Worm (Caenorhabditis elegans) whole organism, L4 larva: ENCODE measurements around the gene lips-1.
A peak's percentile ranks its signal among the peaks of the same experiment; 100 is the strongest.

Experiments used
- F37D6.2 ChIP-seq: sonication (generic microtip); optimal IDR thresholded peaks from 2 replicates; lab custom pipeline; 2016; ENCODE audit warnings: mild to moderate bottlenecking, missing genetic modification characterization, missing compliant biosample characterization
- Y48G9A.11 ChIP-seq: fragments of 200-800 bp; sonication (Bioruptor generic); IDR thresholded peaks from 2 replicates; pipeline ENCODE4 v1.3.6; 2022; ENCODE audit warnings: missing genetic modification reagents, missing genetic modification characterization, missing compliant biosample characterization
- Y5F2A.4 ChIP-seq: fragments of 200-800 bp; sonication (Bioruptor generic); optimal IDR thresholded peaks from 2 replicates; lab custom pipeline; 2018; ENCODE audit warnings: mild to moderate bottlenecking, missing genetic modification characterization, missing compliant biosample characterization
- aly-2 ChIP-seq: sonication (generic microtip); optimal IDR thresholded peaks from 2 replicates; lab custom pipeline; 2018; ENCODE audit warnings: missing biosample characterization, missing genetic modification characterization
- ama-1 ChIP-seq: fragments of 150-350 bp; optimal IDR thresholded peaks from 2 replicates; lab custom pipeline; 2014; ENCODE audit warnings: inconsistent platforms, mixed read lengths
- arid-1 ChIP-seq: fragments of 200-800 bp; sonication (Bioruptor generic); conservative IDR thresholded peaks from 2 replicates; pipeline ENCODE4 v1.3.6; 2022; ENCODE audit warnings: missing genetic modification reagents, missing genetic modification characterization, missing compliant biosample characterization
- ceh-62 ChIP-seq: sonication (generic microtip); optimal IDR thresholded peaks from 2 replicates; lab custom pipeline; 2017; ENCODE audit warnings: missing biosample characterization, missing genetic modification characterization
- ctbp-1 ChIP-seq: fragments of 200-800 bp; sonication (Bioruptor generic); IDR thresholded peaks from 2 replicates; pipeline ENCODE4 v1.3.6; 2022; ENCODE audit warnings: missing genetic modification reagents, missing genetic modification characterization, missing compliant biosample characterization
- daf-12 ChIP-seq: fragments of 150-350 bp; optimal IDR thresholded peaks from 2 replicates; lab custom pipeline; 2014; ENCODE audit warnings: missing biosample characterization, missing genetic modification reagents, missing genetic modification characterization
- daf-16 ChIP-seq, 3 experiments: sonication (generic microtip); optimal IDR thresholded peaks; 2 replicates each; lab custom pipeline; 2016 to 2017; ENCODE audit warnings: missing genetic modification characterization in 3 of 3, missing genetic modification reagents in 3 of 3, mild to moderate bottlenecking in 2 of 3, missing compliant biosample characterization in 2 of 3, missing biosample characterization in 1 of 3, moderate library complexity in 1 of 3
- daf-8 ChIP-seq: fragments of 200-800 bp; sonication (Bioruptor generic); IDR thresholded peaks from 2 replicates; pipeline ENCODE4 v1.3.6; 2022; ENCODE audit warnings: missing genetic modification characterization, missing compliant biosample characterization
- dmd-8 ChIP-seq: fragments of 200-800 bp; sonication (Bioruptor generic); IDR thresholded peaks from 2 replicates; pipeline ENCODE4 v1.3.6; 2022; ENCODE audit warnings: missing genetic modification characterization, missing compliant biosample characterization
- dve-1 ChIP-seq: sonication (generic microtip); optimal IDR thresholded peaks from 2 replicates; lab custom pipeline; 2017; ENCODE audit warnings: antibody characterized with exemption, mild to moderate bottlenecking, missing genetic modification characterization, missing compliant biosample characterization; ENCODE audit not compliant: insufficient read depth
- egl-27 ChIP-seq: sonication (generic microtip); optimal IDR thresholded peaks from 3 replicates; lab custom pipeline; 2017; ENCODE audit warnings: missing biosample characterization, missing genetic modification reagents, missing genetic modification characterization
- egl-43 ChIP-seq: fragments of 200-800 bp; sonication (Bioruptor generic); IDR thresholded peaks from 2 replicates; pipeline ENCODE4 v1.3.6; 2022; ENCODE audit warnings: missing genetic modification reagents, missing genetic modification characterization, missing compliant biosample characterization
- hif-1 ChIP-seq, 2 experiments: sonication (generic microtip); optimal IDR thresholded peaks; 2 replicates each; lab custom pipeline; 2016 to 2017; ENCODE audit warnings: missing compliant biosample characterization in 2 of 2, missing genetic modification characterization in 2 of 2, missing genetic modification reagents in 2 of 2, missing genotype in 2 of 2, mild to moderate bottlenecking in 1 of 2
- hlh-11 ChIP-seq: fragments of 200-800 bp; sonication (Bioruptor generic); optimal IDR thresholded peaks from 2 replicates; lab custom pipeline; 2018; ENCODE audit warnings: mild to moderate bottlenecking, missing genetic modification characterization, missing compliant biosample characterization
- jun-1 ChIP-seq: fragments of 150-350 bp; optimal IDR thresholded peaks from 2 replicates; lab custom pipeline; 2014; ENCODE audit warnings: missing biosample characterization, missing genetic modification reagents, missing genetic modification characterization
- lim-7 ChIP-seq: fragments of 200-800 bp; sonication (Bioruptor generic); IDR thresholded peaks from 2 replicates; pipeline ENCODE4 v1.3.6; 2022; ENCODE audit warnings: missing genetic modification characterization, missing compliant biosample characterization
- lin-1 ChIP-seq: fragments of 200-800 bp; sonication (Bioruptor generic); IDR thresholded peaks from 2 replicates; pipeline ENCODE4 v1.3.6; 2022; ENCODE audit warnings: missing genetic modification reagents, missing genetic modification characterization, missing compliant biosample characterization
- lin-13 ChIP-seq: fragments of 150-350 bp; optimal IDR thresholded peaks from 2 replicates; lab custom pipeline; 2014; ENCODE audit warnings: missing biosample characterization, missing genetic modification reagents, missing genetic modification characterization
- lin-15B ChIP-seq: fragments of 150-350 bp; sonication (generic microtip); optimal IDR thresholded peaks from 3 replicates; lab custom pipeline; 2014; ENCODE audit warnings: missing biosample characterization, missing genetic modification characterization
- lin-39 ChIP-seq: fragments of 150-350 bp; optimal IDR thresholded peaks from 2 replicates; lab custom pipeline; 2014; ENCODE audit warnings: missing biosample characterization, missing genetic modification reagents, missing genetic modification characterization
- lsy-2 ChIP-seq, 2 experiments: fragments of 150-350 bp in 1 of 2; sonication (generic microtip) in 1 of 2; optimal IDR thresholded peaks; 2 replicates each; lab custom pipeline; 2014 to 2017; ENCODE audit warnings: missing biosample characterization in 2 of 2, missing genetic modification characterization in 2 of 2
- madf-9 ChIP-seq: fragments of 200-800 bp; sonication (Bioruptor generic); conservative IDR thresholded peaks from 2 replicates; pipeline ENCODE4 v1.3.6; 2022; ENCODE audit warnings: missing genetic modification reagents, missing genetic modification characterization, missing compliant biosample characterization
- mdt-29 ChIP-seq: fragments of 200-800 bp; sonication (Bioruptor generic); IDR thresholded peaks from 2 replicates; pipeline ENCODE4 v1.3.6; 2022; ENCODE audit warnings: missing genetic modification reagents, missing genetic modification characterization, missing compliant biosample characterization
- mep-1 ChIP-seq: fragments of 150-350 bp; sonication (generic microtip); optimal IDR thresholded peaks from 3 replicates; lab custom pipeline; 2014; ENCODE audit warnings: missing biosample characterization, missing genetic modification characterization
- nhr-10 ChIP-seq: fragments of 150-350 bp; optimal IDR thresholded peaks from 2 replicates; lab custom pipeline; 2014; ENCODE audit warnings: missing biosample characterization, missing genetic modification characterization
- nhr-102 ChIP-seq: sonication (generic microtip); optimal IDR thresholded peaks from 2 replicates; lab custom pipeline; 2016; ENCODE audit warnings: mild to moderate bottlenecking, missing genetic modification characterization, moderate library complexity, missing compliant biosample characterization
- nhr-25 ChIP-seq: sonication (generic microtip); optimal IDR thresholded peaks from 2 replicates; lab custom pipeline; 2017; ENCODE audit warnings: missing genetic modification characterization, mild to moderate bottlenecking, missing compliant biosample characterization, antibody characterized with exemption, moderate library complexity, borderline replicate concordance; ENCODE audit not compliant: insufficient read depth
- nhr-28 ChIP-seq: fragments of 150-350 bp; optimal IDR thresholded peaks from 2 replicates; lab custom pipeline; 2014; ENCODE audit warnings: missing biosample characterization, missing genetic modification characterization
- nhr-42 ChIP-seq: fragments of 200-800 bp; sonication (Bioruptor generic); IDR thresholded peaks from 2 replicates; pipeline ENCODE4 v1.3.6; 2022; ENCODE audit warnings: missing genetic modification characterization, missing compliant biosample characterization
- nhr-6 ChIP-seq: fragments of 150-350 bp; optimal IDR thresholded peaks from 2 replicates; lab custom pipeline; 2014; ENCODE audit warnings: missing biosample characterization, missing genetic modification characterization
- nhr-76 ChIP-seq: fragments of 150-350 bp; optimal IDR thresholded peaks from 2 replicates; lab custom pipeline; 2014; ENCODE audit warnings: missing biosample characterization, missing genetic modification characterization
- php-3 ChIP-seq: fragments of 200-800 bp; sonication (Bioruptor generic); IDR thresholded peaks from 2 replicates; pipeline ENCODE4 v1.3.6; 2022; ENCODE audit warnings: missing genetic modification reagents, missing genetic modification characterization, missing compliant biosample characterization
- saeg-2 ChIP-seq: fragments of 200-800 bp; sonication (Bioruptor generic); IDR thresholded peaks from 2 replicates; pipeline ENCODE4 v1.3.6; 2022; ENCODE audit warnings: missing genetic modification reagents, missing genetic modification characterization, missing compliant biosample characterization
- skn-1 ChIP-seq: fragments of 150-350 bp; optimal IDR thresholded peaks from 2 replicates; lab custom pipeline; 2014; ENCODE audit warnings: missing biosample characterization, missing genetic modification characterization
- snpc-1.2 ChIP-seq: fragments of 200-800 bp; sonication (Bioruptor generic); IDR thresholded peaks from 2 replicates; pipeline ENCODE4 v1.3.6; 2022; ENCODE audit warnings: missing genetic modification reagents, missing genetic modification characterization, missing compliant biosample characterization
- spr-1 ChIP-seq: sonication (generic microtip); optimal IDR thresholded peaks from 2 replicates; lab custom pipeline; 2016; ENCODE audit warnings: mild to moderate bottlenecking, missing genetic modification characterization, missing compliant biosample characterization
- tag-97 ChIP-seq: fragments of 200-800 bp; sonication (Bioruptor generic); IDR thresholded peaks from 2 replicates; pipeline ENCODE4 v1.3.6; 2022; ENCODE audit warnings: missing genetic modification characterization, missing compliant biosample characterization
- tra-1 ChIP-seq: fragments of 200-800 bp; sonication (Bioruptor generic); IDR thresholded peaks from 2 replicates; pipeline ENCODE4 v1.3.6; 2022; ENCODE audit warnings: missing genetic modification reagents, missing genetic modification characterization, missing compliant biosample characterization
- unc-130 ChIP-seq: sonication (generic microtip); optimal IDR thresholded peaks from 2 replicates; lab custom pipeline; 2016; ENCODE audit warnings: missing genetic modification reagents, missing genetic modification characterization, missing compliant biosample characterization
- unc-39 ChIP-seq: sonication (generic microtip); optimal IDR thresholded peaks from 2 replicates; lab custom pipeline; 2017; ENCODE audit warnings: missing biosample characterization, missing genetic modification characterization
- unc-62 ChIP-seq, 3 experiments: fragments of 150-350 bp in 1 of 3; sonication (generic microtip); optimal IDR thresholded peaks in 2 of 3; peaks in 1 of 3; 1 replicate in 1 of 3; 2 replicates in 2 of 3; lab custom pipeline; 2014 to 2017; ENCODE audit warnings: missing biosample characterization in 3 of 3, missing genetic modification characterization in 3 of 3, missing genetic modification reagents in 3 of 3, missing genotype in 1 of 3
- zag-1 ChIP-seq: fragments of 150-350 bp; optimal IDR thresholded peaks from 2 replicates; lab custom pipeline; 2014; ENCODE audit warnings: missing biosample characterization, missing genetic modification characterization
- zfp-2 ChIP-seq: sonication (generic microtip); optimal IDR thresholded peaks from 2 replicates; lab custom pipeline; 2016; ENCODE audit warnings: mild to moderate bottlenecking, missing genetic modification characterization, missing compliant biosample characterization
- zip-11 ChIP-seq: fragments of 200-800 bp; sonication (Bioruptor generic); IDR thresholded peaks from 2 replicates; pipeline ENCODE4 v1.3.6; 2022; ENCODE audit warnings: missing genetic modification characterization, missing compliant biosample characterization
- ztf-11 ChIP-seq: fragments of 150-350 bp; optimal IDR thresholded peaks from 2 replicates; lab custom pipeline; 2014; ENCODE audit warnings: missing biosample characterization, missing genetic modification characterization
- ztf-7 ChIP-seq: fragments of 150-350 bp; optimal IDR thresholded peaks from 2 replicates; lab custom pipeline; 2014; ENCODE audit warnings: missing biosample characterization, missing genetic modification characterization

lips-1 gene

DNA sequence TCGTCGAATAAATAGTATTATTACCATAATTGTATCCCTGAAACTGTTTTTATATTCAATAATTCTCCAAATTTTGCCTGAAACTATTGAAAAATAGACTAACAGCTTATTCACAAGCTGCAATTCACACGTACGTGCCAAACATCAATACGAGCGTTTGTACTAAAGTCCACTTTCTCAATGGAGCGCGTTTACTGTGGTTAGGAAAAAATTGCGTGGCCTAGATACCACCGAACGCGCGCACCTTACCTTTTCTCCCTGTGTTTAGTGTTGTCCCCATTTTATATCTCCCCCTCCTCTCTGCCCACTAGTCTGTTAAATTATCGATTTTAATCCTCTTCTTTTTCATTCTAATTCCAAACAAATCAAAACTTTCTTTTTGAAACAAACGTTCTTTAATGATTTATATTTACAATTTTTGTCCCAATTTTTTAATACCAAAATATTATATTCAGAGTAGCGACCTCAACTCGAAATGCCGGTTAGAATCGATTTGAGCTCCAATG is 38.2 kb upstream of the lips-1 start, which contains the start of the genes T18D3.9 and T18D3.1 (continued):
- TF ChIP-seq lim-7 (no peak), php-3 (0 out of 2 replicates have a peak, but pooled peaks have one; percentile 11), tra-1 (GFP tag; lab: Robert Waterston, UW) (no peak), ztf-11 (no peak), dve-1 (peak; percentile 45), ama-1 (lab: Kevin White, UChicago) (peak; percentile 17), madf-9 (GFP tag; lab: Robert Waterston, UW) (no peak), tag-97 (GFP tag; lab: Robert Waterston, UW) (no peak), aly-2 (tag; lab: Kevin White, UChicago) (no peak), nhr-28 (peak; percentile 53), dmd-8 (GFP tag; lab: Robert Waterston, UW) (no peak), arid-1 (GFP tag; lab: Robert Waterston, UW) (no peak), ztf-7 (no peak), zfp-2 (tag; lab: Kevin White, UChicago) (no peak), ceh-62 (tag; lab: Kevin White, UChicago) (no peak), snpc-1.2 (GFP tag; lab: Robert Waterston, UW) (no peak), mep-1 (tag; lab: Kevin White, UChicago) (peak; percentile 79), daf-8 (GFP tag; lab: Robert Waterston, UW) (no peak), egl-43 (GFP tag; lab: Robert Waterston, UW) (no peak), nhr-76 (no peak), unc-39 (tag; lab: Kevin White, UChicago) (no peak), nhr-6 (tag; lab: Kevin White, UChicago) (peak; percentile 14), nhr-102 (tag; lab: Kevin White, UChicago) (no peak), egl-27 (no peak), hlh-11 (tag; lab: Kevin White, UChicago) (peak; percentile 32), hif-1 (tag; optimal IDR thresholded peaks at IDR 0.05; lab: Kevin White, UChicago) (peak; percentile 84 to 100), spr-1 (no peak), skn-1 (tag; lab: Kevin White, UChicago) (no peak), lin-39 (tag; lab: Kevin White, UChicago) (no peak)

- TF ChIP-seq nhr-10 (tag; lab: Kevin White, UChicago) = peak; percentile 5
- no peak for TF ChIP-seq F37D6.2 (tag; lab: Kevin White, UChicago)
- TF ChIP-seq unc-62 (GFP tag; optimal IDR thresholded peaks at IDR 0.05 in 1 of 2; lab: Kevin White, UChicago) = no peak
- TF ChIP-seq unc-62 (tag; optimal IDR thresholded peaks at IDR 0.05; lab: Kevin White, UChicago) = no peak
- TF ChIP-seq mdt-29 = 0 out of 2 replicates have a peak, but pooled peaks have one; percentile 44
- peak; percentile 71; the same call in 1 of the 2 replicates for TF ChIP-seq Y48G9A.11 (GFP tag; lab: Robert Waterston, UW)
- peak; percentile 46; the same call in 1 of the 2 replicates for TF ChIP-seq zip-11 (GFP tag; lab: Robert Waterston, UW)
- peak; percentile 20 for TF ChIP-seq nhr-6 (tag; lab: Kevin White, UChicago)
- 0 out of 2 replicates have a peak, but pooled peaks have one; percentile 65 for TF ChIP-seq nhr-42 (GFP tag; lab: Robert Waterston, UW)
- no peak for TF ChIP-seq daf-12 (tag; lab: Kevin White, UChicago)
- no peak for TF ChIP-seq lsy-2 (tag; optimal IDR thresholded peaks at IDR 0.05; lab: Kevin White, UChicago)
- peak; percentile 34 for TF ChIP-seq nhr-25 (tag; lab: Kevin White, UChicago)
- peak; percentile 58; the same call in 1 of the 2 replicates for TF ChIP-seq php-3
- no peak for TF ChIP-seq skn-1 (tag; lab: Kevin White, UChicago)
- TF ChIP-seq unc-130 (GFP tag; lab: Kevin White, UChicago) = peak; percentile 47
- TF ChIP-seq zag-1 (tag; lab: Kevin White, UChicago) = no peak
- TF ChIP-seq jun-1 = no peak
- TF ChIP-seq snpc-1.2 (GFP tag; lab: Robert Waterston, UW) = no peak; the same call in 1 of the 2 replicates
- TF ChIP-seq saeg-2 (GFP tag; lab: Robert Waterston, UW) = 0 out of 2 replicates have a peak, but pooled peaks have one; percentile 40
- peak; percentile 68 for TF ChIP-seq Y5F2A.4 (GFP tag; lab: Kevin White, UChicago)
- TF ChIP-seq daf-16 (GFP tag; optimal IDR thresholded peaks at IDR 0.05; lab: Kevin White, UChicago) = peak; percentile 23 to 81
- peak; percentile 73 for TF ChIP-seq daf-16 (tag; optimal IDR thresholded peaks at IDR 0.05; lab: Kevin White, UChicago)
- no peak for TF ChIP-seq lin-15B (tag; lab: Kevin White, UChicago)
- TF ChIP-seq ctbp-1 (GFP tag; lab: Robert Waterston, UW) = peak; percentile 52; the same call in 1 of the 2 replicates
- no peak for TF ChIP-seq nhr-76
- peak; percentile 60 for TF ChIP-seq lin-13
- TF ChIP-seq ama-1 (lab: Kevin White, UChicago) = no peak
- peak; percentile 90 for TF ChIP-seq egl-43 (GFP tag; lab: Robert Waterston, UW)
- peak; percentile 69; the same call in 1 of the 2 replicates for TF ChIP-seq lin-1
Measured at ce11 chrX:12458021-12458420, 34.5 kb upstream of the lips-1 start.
